Fruit fly (Drosophila melanogaster) Kc167 (cell line): ENCODE results near the gene Ns1.

Experiments
- Sin3A ChIP-seq: fragments of >200 bp; optimal IDR thresholded peaks from 2 replicates; lab custom pipeline; 2018; ENCODE audit warnings: missing external identifiers
- h ChIP-seq: fragments of >200 bp; optimal IDR thresholded peaks from 3 replicates; lab custom pipeline; 2018; ENCODE audit warnings: missing external identifiers
- insv ChIP-seq: fragments of >200 bp; optimal IDR thresholded peaks from 3 replicates; lab custom pipeline; 2018; ENCODE audit warnings: missing external identifiers
- ttk ChIP-seq: sonication (Bioruptor generic); optimal IDR thresholded peaks from 2 replicates; lab custom pipeline; 2017; ENCODE audit warnings: missing external identifiers

DNA sequence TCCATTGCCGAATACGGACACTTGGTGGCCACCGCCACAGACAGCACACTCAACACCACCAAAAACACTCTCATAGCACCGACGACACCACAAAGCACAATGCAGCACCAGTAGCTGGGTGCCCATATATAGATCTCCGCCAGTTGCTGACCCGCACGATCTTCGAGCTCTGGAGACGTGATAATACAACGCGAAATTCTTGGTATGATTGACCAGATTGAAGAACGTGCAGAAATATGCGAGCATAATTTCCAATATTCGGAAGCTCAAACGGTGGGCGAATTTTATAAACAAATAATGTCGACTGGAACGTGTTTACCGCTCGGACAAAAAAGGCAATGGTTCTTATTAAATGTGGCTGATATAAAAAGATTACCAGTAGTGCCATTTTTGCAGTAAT lies 36.5 kb downstream of the Ns1 start, which contains the start of gene CG4009:
- TF ChIP-seq ttk = no peak
- no peak for TF ChIP-seq h (lab: Kevin White, UChicago)
- no peak for TF ChIP-seq insv
- no peak for TF ChIP-seq Sin3A (lab: Kevin White, UChicago)
